Fruit fly (Drosophila melanogaster) whole organism, larva: ENCODE data around the gene sr.

Experiments
- noc ChIP-seq: fragments of 200-800 bp; sonication (Bioruptor generic); optimal IDR thresholded peaks from 3 replicates; lab custom pipeline; 2019; ENCODE audit warnings: missing biosample characterization, mild to moderate bottlenecking, missing genetic modification characterization, moderate library complexity

The sr gene

dm6 chr3R:18083297-18083696, 7.3 kb upstream of the sr start:
- TF ChIP-seq noc (tag; lab: Kevin White, UChicago): no peak

dm6 chr3R:18088238-18088637, 2.4 kb upstream of the sr start:
- no peak for TF ChIP-seq noc (tag; lab: Kevin White, UChicago)

dm6 chr3R:18089448-18089847, 1.2 kb upstream of the sr start:
- no peak for TF ChIP-seq noc (tag; lab: Kevin White, UChicago)

- no peak for TF ChIP-seq noc (tag; lab: Kevin White, UChicago)
Measured at dm6 chr3R:18094649-18095048, 4.0 kb downstream of the sr start.

- TF ChIP-seq noc (tag; lab: Kevin White, UChicago): no peak
Measured at dm6 chr3R:18097531-18097930, 6.9 kb downstream of the sr start.

- TF ChIP-seq noc (tag; lab: Kevin White, UChicago): no peak
Measured at dm6 chr3R:18103196-18103809, 12.7 kb downstream of the sr start.

- no peak for TF ChIP-seq noc (tag; lab: Kevin White, UChicago)
Measured at dm6 chr3R:18104261-18104792, 13.7 kb downstream of the sr start.

- TF ChIP-seq noc (tag; lab: Kevin White, UChicago): no peak
Measured at dm6 chr3R:18106136-18106535, 15.5 kb downstream of the sr start.

dm6 chr3R:18107575-18107974, 17.0 kb downstream of the sr start:
- TF ChIP-seq noc (tag; lab: Kevin White, UChicago): no peak

dm6 chr3R:18108442-18108841, 17.8 kb downstream of the sr start:
- TF ChIP-seq noc (tag; lab: Kevin White, UChicago): no peak

dm6 chr3R:18111709-18112110, 21.1 kb downstream of the sr start:
- TF ChIP-seq noc (tag; lab: Kevin White, UChicago): no peak

dm6 chr3R:18114834-18115233, 24.2 kb downstream of the sr start:
- TF ChIP-seq noc (tag; lab: Kevin White, UChicago): no peak

- TF ChIP-seq noc (tag; lab: Kevin White, UChicago): no peak
Measured at dm6 chr3R:18117525-18117924, 26.9 kb downstream of the sr start.

dm6 chr3R:18118239-18118638, 27.6 kb downstream of the sr start:
- TF ChIP-seq noc (tag; lab: Kevin White, UChicago): no peak

dm6 chr3R:18118695-18119094, 28.1 kb downstream of the sr start:
- TF ChIP-seq noc (tag; lab: Kevin White, UChicago): no peak

dm6 chr3R:18121385-18122151, 31.0 kb downstream of the sr start:
- no peak for TF ChIP-seq noc (tag; lab: Kevin White, UChicago)
